Fruit fly (Drosophila melanogaster) whole organism, embryonic: ENCODE measurements around the gene NELF-B.

Experiments
- B-H2 ChIP-seq: fragments of 200-800 bp; sonication (Bioruptor generic); optimal IDR thresholded peaks from 2 replicates; lab custom pipeline; 2018; ENCODE audit warnings: missing biosample characterization, mild to moderate bottlenecking, missing genetic modification characterization
- CG1024 ChIP-seq: fragments of 200-800 bp; sonication (Bioruptor generic); IDR thresholded peaks from 2 replicates; pipeline ENCODE4 v1.3.6; 2022; ENCODE audit warnings: missing biosample characterization, missing genetic modification characterization
- CG11504 ChIP-seq: fragments of 200-800 bp; sonication (Bioruptor generic); optimal IDR thresholded peaks from 3 replicates; lab custom pipeline; 2019; ENCODE audit warnings: missing biosample characterization, mild to moderate bottlenecking, missing genetic modification characterization, moderate library complexity
- CG11695 ChIP-seq: fragments of 200-800 bp; sonication (Bioruptor generic); IDR thresholded peaks from 3 replicates; pipeline ENCODE4 v1.3.6; 2022; ENCODE audit warnings: missing biosample characterization, missing genetic modification characterization
- CG11696 ChIP-seq: fragments of 200-800 bp; sonication (Bioruptor generic); IDR thresholded peaks from 2 replicates; pipeline ENCODE4 v1.3.6; 2022; ENCODE audit warnings: missing biosample characterization, missing genetic modification characterization
- CG11723 ChIP-seq: fragments of 200-800 bp; sonication (Bioruptor generic); optimal IDR thresholded peaks from 2 replicates; lab custom pipeline; 2017; ENCODE audit warnings: missing biosample characterization, mild to moderate bottlenecking, missing genetic modification characterization
- CG12744 ChIP-seq: fragments of 200-800 bp; sonication (Bioruptor generic); optimal IDR thresholded peaks from 2 replicates; lab custom pipeline; 2016; ENCODE audit warnings: missing biosample characterization, missing genetic modification characterization
- CG12769 ChIP-seq: fragments of 200-800 bp; sonication (Bioruptor generic); optimal IDR thresholded peaks from 2 replicates; lab custom pipeline; 2019; ENCODE audit warnings: missing biosample characterization, mild to moderate bottlenecking, missing genetic modification characterization, moderate library complexity
- CG14710 ChIP-seq: fragments of 200-800 bp; sonication (Bioruptor generic); optimal IDR thresholded peaks from 3 replicates; lab custom pipeline; 2019; ENCODE audit warnings: missing biosample characterization, mild to moderate bottlenecking, missing genetic modification characterization, moderate library complexity
- CG14860 ChIP-seq: fragments of 200-800 bp; sonication (Bioruptor generic); IDR thresholded peaks from 3 replicates; pipeline ENCODE4 v1.3.6; 2022; ENCODE audit warnings: missing biosample characterization, missing genetic modification characterization; ENCODE audit not compliant: partially characterized antibody
- CG15601 ChIP-seq: fragments of 200-800 bp; sonication (Bioruptor generic); optimal IDR thresholded peaks from 3 replicates; lab custom pipeline; 2019; ENCODE audit warnings: missing biosample characterization, mild to moderate bottlenecking, missing genetic modification characterization, moderate library complexity
- CG1603 ChIP-seq: fragments of 200-800 bp; sonication (Bioruptor generic); optimal IDR thresholded peaks from 2 replicates; lab custom pipeline; 2019; ENCODE audit warnings: missing biosample characterization, mild to moderate bottlenecking, missing genetic modification characterization, moderate library complexity
- CG18262 ChIP-seq: fragments of 200-800 bp; optimal IDR thresholded peaks from 3 replicates; lab custom pipeline; 2019; ENCODE audit warnings: missing biosample characterization, mild to moderate bottlenecking, missing genetic modification characterization, moderate library complexity
- CG1832 ChIP-seq: fragments of 200-800 bp; sonication (Bioruptor generic); optimal IDR thresholded peaks from 2 replicates; lab custom pipeline; 2017; ENCODE audit warnings: missing biosample characterization, mild to moderate bottlenecking, missing genetic modification characterization, inconsistent platforms
- CG2202 ChIP-seq: fragments of 200-800 bp; sonication (Bioruptor generic); optimal IDR thresholded peaks from 2 replicates; lab custom pipeline; 2018; ENCODE audit warnings: missing biosample characterization, mild to moderate bottlenecking, missing genetic modification characterization
- CG33213 ChIP-seq: fragments of 200-800 bp; sonication (Bioruptor generic); optimal IDR thresholded peaks from 3 replicates; lab custom pipeline; 2016; ENCODE audit warnings: missing biosample characterization, missing genetic modification characterization
- CG3407 ChIP-seq: fragments of 200-800 bp; sonication (Bioruptor generic); optimal IDR thresholded peaks from 2 replicates; lab custom pipeline; 2018; ENCODE audit warnings: missing biosample characterization, mild to moderate bottlenecking, missing genetic modification characterization
- CG34224 ChIP-seq: fragments of 200-800 bp; sonication (Bioruptor generic); IDR thresholded peaks from 3 replicates; pipeline ENCODE4 v1.3.6; 2022; ENCODE audit warnings: missing biosample characterization, missing genetic modification characterization; ENCODE audit not compliant: partially characterized antibody
- CG6272 ChIP-seq: fragments of 200-800 bp; sonication (Bioruptor generic); IDR thresholded peaks from 2 replicates; pipeline ENCODE4 v1.3.6; 2022; ENCODE audit warnings: missing biosample characterization, missing genetic modification characterization
- CG9727 ChIP-seq: fragments of 200-800 bp; sonication (Bioruptor generic); optimal IDR thresholded peaks from 3 replicates; lab custom pipeline; 2017; ENCODE audit warnings: missing biosample characterization, mild to moderate bottlenecking, missing genetic modification characterization
- CG9876 ChIP-seq: fragments of 200-800 bp; sonication (Bioruptor generic); optimal IDR thresholded peaks from 2 replicates; lab custom pipeline; 2016; ENCODE audit warnings: missing biosample characterization, missing genetic modification characterization
- Dad ChIP-seq: fragments of 200-800 bp; sonication (Bioruptor generic); optimal IDR thresholded peaks from 3 replicates; lab custom pipeline; 2016; ENCODE audit warnings: missing biosample characterization, missing genetic modification characterization
- Dp ChIP-seq: fragments of 200-800 bp; sonication (Bioruptor generic); optimal IDR thresholded peaks from 2 replicates; lab custom pipeline; 2018; ENCODE audit warnings: missing biosample characterization, mild to moderate bottlenecking, missing genetic modification characterization, moderate library complexity
- E2f1 ChIP-seq: fragments of 200-800 bp; sonication (Bioruptor generic); IDR thresholded peaks from 2 replicates; pipeline ENCODE4 v1.3.6; 2022; ENCODE audit warnings: missing biosample characterization, missing genetic modification characterization
- HLH4C ChIP-seq: fragments of 200-800 bp; sonication (Bioruptor generic); IDR thresholded peaks from 3 replicates; pipeline ENCODE4 v1.3.6; 2022; ENCODE audit warnings: missing biosample characterization, missing genetic modification characterization; ENCODE audit not compliant: partially characterized antibody
- Mes4 ChIP-seq: fragments of 200-800 bp; sonication (Bioruptor generic); optimal IDR thresholded peaks from 2 replicates; lab custom pipeline; 2016; ENCODE audit warnings: missing biosample characterization, missing genetic modification characterization
- Oaz ChIP-seq: fragments of 200-800 bp; sonication (Bioruptor generic); IDR thresholded peaks from 2 replicates; pipeline ENCODE4 v1.3.6; 2022; ENCODE audit warnings: missing biosample characterization, missing genetic modification characterization
- TFAM ChIP-seq: fragments of 200-800 bp; sonication (Bioruptor generic); optimal IDR thresholded peaks from 2 replicates; lab custom pipeline; 2017; ENCODE audit warnings: missing biosample characterization, missing genetic modification characterization, inconsistent platforms
- dimm ChIP-seq: fragments of 200-800 bp; sonication (Bioruptor generic); IDR thresholded peaks from 2 replicates; pipeline ENCODE4 v1.3.6; 2022; ENCODE audit warnings: missing biosample characterization, missing genetic modification characterization
- ems ChIP-seq: fragments of 200-800 bp; sonication (Bioruptor generic); optimal IDR thresholded peaks from 3 replicates; lab custom pipeline; 2016; ENCODE audit warnings: missing biosample characterization, missing genetic modification characterization
- eyg ChIP-seq: fragments of 200-800 bp; sonication (Bioruptor generic); optimal IDR thresholded peaks from 3 replicates; lab custom pipeline; 2016; ENCODE audit warnings: missing biosample characterization, missing genetic modification characterization
- fd96Cb ChIP-seq: fragments of 200-800 bp; sonication (Bioruptor generic); optimal IDR thresholded peaks from 2 replicates; lab custom pipeline; 2018; ENCODE audit warnings: missing biosample characterization, mild to moderate bottlenecking, missing genetic modification characterization, moderate library complexity
- fru ChIP-seq: fragments of >200 bp; optimal IDR thresholded peaks from 2 replicates; lab custom pipeline; 2017
- ftz-f1 ChIP-seq: fragments of 200-800 bp; sonication (Bioruptor generic); optimal IDR thresholded peaks from 2 replicates; lab custom pipeline; 2016; ENCODE audit warnings: missing biosample characterization, missing genetic modification characterization
- gem ChIP-seq: fragments of 200-800 bp; sonication (Bioruptor generic); optimal IDR thresholded peaks from 2 replicates; lab custom pipeline; 2019; ENCODE audit warnings: missing biosample characterization, mild to moderate bottlenecking, missing genetic modification characterization, moderate library complexity
- grau ChIP-seq: fragments of 200-800 bp; optimal IDR thresholded peaks from 3 replicates; lab custom pipeline; 2019; ENCODE audit warnings: missing biosample characterization, mild to moderate bottlenecking, missing genetic modification characterization, moderate library complexity
- gt ChIP-seq: fragments of 200-800 bp; sonication (Bioruptor generic); IDR thresholded peaks from 2 replicates; pipeline ENCODE4 v1.3.6; 2022; ENCODE audit warnings: missing biosample characterization, missing genetic modification characterization
- hkb ChIP-seq, 2 experiments: fragments of 200-800 bp in 1 of 2; fragments of >200 bp in 1 of 2; sonication (Bioruptor generic) in 1 of 2; IDR thresholded peaks in 1 of 2; optimal IDR thresholded peaks in 1 of 2; 2 replicates each; pipeline versions ENCODE4 v1.3.6 to Lab custom; 2017 to 2022; ENCODE audit warnings: missing biosample characterization in 1 of 2, missing genetic modification characterization in 1 of 2
- ind ChIP-seq: fragments of 200-800 bp; sonication (Bioruptor generic); optimal IDR thresholded peaks from 3 replicates; lab custom pipeline; 2016; ENCODE audit warnings: missing biosample characterization, missing genetic modification characterization
- p53 ChIP-seq: fragments of 200-800 bp; sonication (Bioruptor generic); optimal IDR thresholded peaks from 2 replicates; lab custom pipeline; 2016; ENCODE audit warnings: missing biosample characterization, missing genetic modification characterization
- scrt ChIP-seq: fragments of 200-800 bp; sonication (Bioruptor generic); optimal IDR thresholded peaks from 2 replicates; lab custom pipeline; 2018; ENCODE audit warnings: missing biosample characterization, mild to moderate bottlenecking, missing genetic modification characterization, moderate library complexity
- sens-2 ChIP-seq: fragments of 200-800 bp; sonication (Bioruptor generic); IDR thresholded peaks from 2 replicates; pipeline ENCODE4 v1.3.6; 2022; ENCODE audit warnings: missing biosample characterization, missing genetic modification characterization
- seq ChIP-seq: fragments of 200-800 bp; sonication (Bioruptor generic); IDR thresholded peaks from 2 replicates; pipeline ENCODE4 v1.3.6; 2022; ENCODE audit warnings: missing biosample characterization, missing genetic modification characterization
- shn ChIP-seq: fragments of 200-800 bp; sonication (Bioruptor generic); optimal IDR thresholded peaks from 3 replicates; lab custom pipeline; 2016; ENCODE audit warnings: missing biosample characterization, missing genetic modification characterization
- sima ChIP-seq: fragments of 200-800 bp; sonication (Bioruptor generic); optimal IDR thresholded peaks from 2 replicates; lab custom pipeline; 2016; ENCODE audit warnings: missing biosample characterization, missing genetic modification characterization
- slp2 ChIP-seq: fragments of 200-800 bp; sonication (Bioruptor generic); optimal IDR thresholded peaks from 2 replicates; lab custom pipeline; 2016; ENCODE audit warnings: missing biosample characterization, missing genetic modification characterization
- sob ChIP-seq: fragments of 200-800 bp; sonication (Bioruptor generic); IDR thresholded peaks from 2 replicates; pipeline ENCODE4 v1.3.6; 2022; ENCODE audit warnings: missing biosample characterization, missing genetic modification characterization
- zen ChIP-seq: fragments of 200-800 bp; sonication (Bioruptor generic); optimal IDR thresholded peaks from 3 replicates; lab custom pipeline; 2018; ENCODE audit warnings: missing biosample characterization, mild to moderate bottlenecking, missing genetic modification characterization, moderate library complexity

The NELF-B gene

DNA sequence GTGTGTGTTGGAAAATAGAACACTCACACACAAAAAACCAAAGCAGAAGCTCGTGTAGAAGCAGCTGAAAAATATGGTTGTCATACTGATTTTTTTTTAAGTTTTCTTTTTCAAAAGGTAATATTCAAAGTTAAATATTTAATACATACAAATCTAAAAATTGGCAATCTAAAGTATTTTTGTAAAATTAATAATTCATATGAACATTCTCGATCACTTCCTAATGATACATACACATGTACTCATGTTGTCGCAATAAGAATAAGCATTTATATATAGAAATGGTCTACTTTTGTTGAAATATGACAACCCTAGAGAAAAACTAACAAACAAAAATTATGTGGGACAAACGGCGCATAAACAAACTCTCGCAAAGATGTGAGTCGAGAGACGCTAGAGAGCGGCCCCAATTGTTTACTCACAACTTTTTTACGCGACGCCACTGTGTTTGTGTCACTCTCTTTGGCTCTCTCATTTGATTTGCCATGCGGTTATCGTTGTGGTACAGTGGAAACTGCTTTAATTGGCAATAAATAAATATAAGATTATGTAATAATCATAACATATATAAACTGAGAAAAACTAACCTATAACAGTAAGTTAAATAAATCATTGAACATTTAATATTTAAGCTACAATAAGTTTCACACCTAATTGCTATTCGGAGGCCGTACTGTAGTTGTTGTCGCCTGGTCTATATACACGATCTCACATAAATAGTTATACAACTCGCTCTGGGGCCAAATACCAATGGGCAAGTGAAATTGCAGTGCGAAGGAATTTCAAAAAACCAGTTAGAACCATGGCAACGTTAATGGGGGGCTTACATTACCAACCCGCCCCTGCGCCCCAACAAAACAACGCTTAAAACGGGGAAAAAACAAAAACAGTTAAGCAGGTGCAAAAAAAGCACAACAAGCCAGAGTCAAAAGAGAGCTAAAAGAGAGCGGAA, 21.5 kb downstream of the NELF-B start (continued):
- peak; percentile 76 for TF ChIP-seq slp2 (GFP tag; lab: Kevin White, UChicago)
- TF ChIP-seq scrt (GFP tag; lab: Kevin White, UChicago): peak; percentile 97
- TF ChIP-seq Oaz (GFP tag; lab: Robert Waterston, UW): peak; percentile 98
- TF ChIP-seq shn (GFP tag; lab: Kevin White, UChicago): peak; percentile 15
- peak; percentile 95 for TF ChIP-seq CG14710 (tag; lab: Kevin White, UChicago)
- TF ChIP-seq HLH4C (GFP tag; lab: Robert Waterston, UW): no peak
- no peak for TF ChIP-seq fru
- peak; percentile 97 for TF ChIP-seq CG6272 (GFP tag; lab: Robert Waterston, UW)
- TF ChIP-seq Dp (GFP tag; lab: Kevin White, UChicago): peak; percentile 21
- peak; percentile 69 for TF ChIP-seq eyg
- TF ChIP-seq ind (GFP tag; lab: Kevin White, UChicago): peak; percentile 98
- peak; percentile 97 for TF ChIP-seq CG18262
- peak; percentile 30; the same call in 1 of the 3 replicates for TF ChIP-seq CG34224 (GFP tag; lab: Robert Waterston, UW)
- TF ChIP-seq ftz-f1 (GFP tag; lab: Kevin White, UChicago): no peak
- TF ChIP-seq gt: peak; percentile 94
- TF ChIP-seq CG12769 (tag; lab: Kevin White, UChicago): peak; percentile 98
- peak; percentile 76 for TF ChIP-seq CG12744 (GFP tag; lab: Kevin White, UChicago)
- peak; percentile 92 for TF ChIP-seq CG3407 (GFP tag; lab: Kevin White, UChicago)
- peak; percentile 98 for TF ChIP-seq seq (GFP tag; lab: Robert Waterston, UW)
- TF ChIP-seq CG9876 (GFP tag; lab: Kevin White, UChicago): no peak
- TF ChIP-seq grau (tag; lab: Kevin White, UChicago): peak; percentile 100
- peak; percentile 99 for TF ChIP-seq sob (GFP tag; lab: Robert Waterston, UW)
- TF ChIP-seq dimm (GFP tag; lab: Robert Waterston, UW): peak; percentile 96
- TF ChIP-seq CG33213 (GFP tag; lab: Kevin White, UChicago): peak; percentile 41
- peak; percentile 98 for TF ChIP-seq E2f1 (GFP tag; lab: Robert Waterston, UW)
- TF ChIP-seq fd96Cb: peak; percentile 97
- peak; percentile 95 for TF ChIP-seq CG1024 (GFP tag; lab: Robert Waterston, UW)
- TF ChIP-seq CG11695: peak; percentile 98
- no peak for TF ChIP-seq hkb (optimal IDR thresholded peaks at IDR 0.05; lab: Kevin White, UChicago)
- TF ChIP-seq hkb (GFP tag; IDR thresholded peaks at IDR 0.05; lab: Robert Waterston, UW): peak; percentile 98
- TF ChIP-seq B-H2 (GFP tag; lab: Kevin White, UChicago): peak; percentile 100
- TF ChIP-seq CG11504 (tag; lab: Kevin White, UChicago): peak; percentile 97
- TF ChIP-seq sens-2 (GFP tag; lab: Robert Waterston, UW): peak; percentile 95
- peak; percentile 98 for TF ChIP-seq gem (tag; lab: Kevin White, UChicago)
- TF ChIP-seq CG11723 (GFP tag; lab: Kevin White, UChicago): peak; percentile 94
- peak; percentile 56 for TF ChIP-seq sima (GFP tag; lab: Kevin White, UChicago)
- TF ChIP-seq Dad: peak; percentile 82
- peak; percentile 84 for TF ChIP-seq ems
- TF ChIP-seq CG9727 (GFP tag; lab: Kevin White, UChicago): peak; percentile 97
- peak; percentile 94 for TF ChIP-seq CG11696
- peak; percentile 91 for TF ChIP-seq CG1603 (tag; lab: Kevin White, UChicago)
- TF ChIP-seq CG1832: no peak
- TF ChIP-seq TFAM: peak; percentile 73
- TF ChIP-seq Mes4: peak; percentile 52
- TF ChIP-seq CG14860 (GFP tag; lab: Robert Waterston, UW): no peak
- TF ChIP-seq p53 (GFP tag; lab: Kevin White, UChicago): no peak
- peak; percentile 96 for TF ChIP-seq CG15601
- TF ChIP-seq CG2202 (tag; lab: Kevin White, UChicago): peak; percentile 92
- peak; percentile 92 for TF ChIP-seq zen (tag; lab: Kevin White, UChicago)
